Fruit fly (Drosophila melanogaster): ENCODE measurements around the gene fne.

The fne gene

dm6 chrX:12917177-12917576 is at the start of gene fne:
Gene fne (plus strand): TSS chrX:12917477.
- TF ChIP-seq Dll (optimal IDR thresholded peaks at IDR 0.05) (no peak), CG8478 (optimal IDR thresholded peaks at IDR 0.05) (no peak), psq (optimal IDR thresholded peaks at IDR 0.05) (no peak), usp (GFP tag; optimal IDR thresholded peaks at IDR 0.05) (no peak), pan (optimal IDR thresholded peaks at IDR 0.05) (no peak), EcR (GFP tag; optimal IDR thresholded peaks at IDR 0.05) (no peak)

DNA sequence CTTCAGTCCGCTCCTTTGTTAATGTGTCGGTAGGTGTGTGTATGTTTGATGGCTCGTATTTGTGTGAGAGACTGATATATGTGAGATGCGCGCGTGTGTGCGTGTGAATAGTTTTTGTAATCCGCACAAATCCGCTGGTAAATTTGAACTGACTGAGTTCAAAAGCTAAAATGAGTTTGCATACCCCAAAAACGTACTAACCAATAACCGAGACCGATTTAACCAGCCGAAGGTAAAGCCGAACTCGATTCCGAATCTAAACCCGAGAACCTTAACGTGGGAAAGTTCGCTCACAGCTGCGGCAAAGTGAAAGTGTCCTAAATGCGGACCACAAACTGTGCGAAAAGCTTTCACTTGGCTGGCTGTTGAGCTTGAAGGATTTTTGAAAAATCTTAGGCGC is 48.7 kb upstream of the fne start:
- TF ChIP-seq pan (optimal IDR thresholded peaks at IDR 0.05) (no peak), Dll (optimal IDR thresholded peaks at IDR 0.05) (no peak), EcR (GFP tag; optimal IDR thresholded peaks at IDR 0.05) (no peak), psq (optimal IDR thresholded peaks at IDR 0.05) (no peak), CG8478 (optimal IDR thresholded peaks at IDR 0.05) (no peak), usp (GFP tag; optimal IDR thresholded peaks at IDR 0.05) (no peak)

DNA sequence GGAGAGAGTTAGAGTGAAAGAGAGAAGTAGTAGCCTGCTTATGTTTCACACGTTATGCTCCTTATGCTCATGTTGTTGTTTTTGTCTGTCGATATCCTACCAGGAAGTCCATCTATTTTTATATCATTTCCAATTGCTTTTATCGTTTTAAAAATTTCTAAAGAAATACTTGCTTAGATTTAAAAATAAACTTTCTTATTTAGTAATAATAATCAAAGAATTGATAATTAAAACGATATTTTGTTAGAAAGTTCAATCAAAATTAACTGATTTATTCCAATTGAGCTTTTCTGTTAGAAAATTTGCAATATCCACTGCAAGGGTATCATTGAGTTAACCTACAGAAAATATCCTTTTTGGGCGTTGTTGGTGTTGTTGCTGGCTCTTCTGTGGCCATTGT is 47.4 kb upstream of the fne start:
- TF ChIP-seq EcR (GFP tag; optimal IDR thresholded peaks at IDR 0.05) = no peak
- TF ChIP-seq usp (GFP tag; optimal IDR thresholded peaks at IDR 0.05) = no peak
- TF ChIP-seq CG8478 (optimal IDR thresholded peaks at IDR 0.05) = no peak
- TF ChIP-seq pan (optimal IDR thresholded peaks at IDR 0.05) = no peak
- no peak for TF ChIP-seq psq (optimal IDR thresholded peaks at IDR 0.05)
- TF ChIP-seq Dll (optimal IDR thresholded peaks at IDR 0.05) = no peak

dm6 chrX:12886543-12886942 is 30.7 kb upstream of the fne start:
- TF ChIP-seq CG8478 (optimal IDR thresholded peaks at IDR 0.05) (no peak), usp (GFP tag; optimal IDR thresholded peaks at IDR 0.05) (no peak), EcR (GFP tag; optimal IDR thresholded peaks at IDR 0.05) (no peak), Dll (optimal IDR thresholded peaks at IDR 0.05) (no peak), psq (optimal IDR thresholded peaks at IDR 0.05) (no peak), pan (optimal IDR thresholded peaks at IDR 0.05) (no peak)

- TF ChIP-seq psq (optimal IDR thresholded peaks at IDR 0.05) (no peak), usp (GFP tag; optimal IDR thresholded peaks at IDR 0.05) (no peak), pan (optimal IDR thresholded peaks at IDR 0.05) (no peak), Dll (optimal IDR thresholded peaks at IDR 0.05) (no peak), CG8478 (optimal IDR thresholded peaks at IDR 0.05) (no peak), EcR (GFP tag; optimal IDR thresholded peaks at IDR 0.05) (no peak)
These were observed 29.7 kb upstream of the fne start for dm6 chrX:12887549-12887948.

- no peak for TF ChIP-seq Dll (optimal IDR thresholded peaks at IDR 0.05)
- no peak for TF ChIP-seq psq (optimal IDR thresholded peaks at IDR 0.05)
- TF ChIP-seq CG8478 (optimal IDR thresholded peaks at IDR 0.05) = no peak
- no peak for TF ChIP-seq pan (optimal IDR thresholded peaks at IDR 0.05)
- TF ChIP-seq EcR (GFP tag; optimal IDR thresholded peaks at IDR 0.05) = no peak
- TF ChIP-seq usp (GFP tag; optimal IDR thresholded peaks at IDR 0.05) = no peak
These were observed 28.2 kb upstream of the fne start for dm6 chrX:12889075-12889474.

- TF ChIP-seq psq (optimal IDR thresholded peaks at IDR 0.05) = no peak
- no peak for TF ChIP-seq usp (GFP tag; optimal IDR thresholded peaks at IDR 0.05)
- TF ChIP-seq EcR (GFP tag; optimal IDR thresholded peaks at IDR 0.05) = no peak
- TF ChIP-seq pan (optimal IDR thresholded peaks at IDR 0.05) = no peak
- TF ChIP-seq CG8478 (optimal IDR thresholded peaks at IDR 0.05) = no peak
- TF ChIP-seq Dll (optimal IDR thresholded peaks at IDR 0.05) = no peak
These were observed 27.0 kb upstream of the fne start for dm6 chrX:12890166-12890825.

DNA sequence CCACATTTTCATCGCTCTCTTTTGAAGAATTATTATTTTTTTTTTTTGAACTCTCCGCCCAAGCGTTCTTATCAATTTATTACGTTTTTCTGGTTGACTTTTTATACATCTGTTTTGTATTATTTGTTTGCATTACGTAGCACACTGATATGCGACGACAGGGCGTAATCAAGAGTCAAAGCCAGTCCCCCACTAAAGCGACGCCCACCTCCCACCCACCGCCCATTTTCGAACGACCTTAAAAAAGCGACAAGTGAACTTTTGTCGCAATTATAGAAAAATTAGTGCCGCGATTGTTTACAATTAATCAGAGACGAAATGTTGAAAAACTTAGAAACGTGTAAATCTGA is 26.5 kb upstream of the fne start:
- TF ChIP-seq CG8478 (optimal IDR thresholded peaks at IDR 0.05) (no peak), usp (GFP tag; optimal IDR thresholded peaks at IDR 0.05) (no peak), EcR (GFP tag; optimal IDR thresholded peaks at IDR 0.05) (no peak), pan (optimal IDR thresholded peaks at IDR 0.05) (no peak), psq (optimal IDR thresholded peaks at IDR 0.05) (no peak), Dll (optimal IDR thresholded peaks at IDR 0.05) (no peak)

DNA sequence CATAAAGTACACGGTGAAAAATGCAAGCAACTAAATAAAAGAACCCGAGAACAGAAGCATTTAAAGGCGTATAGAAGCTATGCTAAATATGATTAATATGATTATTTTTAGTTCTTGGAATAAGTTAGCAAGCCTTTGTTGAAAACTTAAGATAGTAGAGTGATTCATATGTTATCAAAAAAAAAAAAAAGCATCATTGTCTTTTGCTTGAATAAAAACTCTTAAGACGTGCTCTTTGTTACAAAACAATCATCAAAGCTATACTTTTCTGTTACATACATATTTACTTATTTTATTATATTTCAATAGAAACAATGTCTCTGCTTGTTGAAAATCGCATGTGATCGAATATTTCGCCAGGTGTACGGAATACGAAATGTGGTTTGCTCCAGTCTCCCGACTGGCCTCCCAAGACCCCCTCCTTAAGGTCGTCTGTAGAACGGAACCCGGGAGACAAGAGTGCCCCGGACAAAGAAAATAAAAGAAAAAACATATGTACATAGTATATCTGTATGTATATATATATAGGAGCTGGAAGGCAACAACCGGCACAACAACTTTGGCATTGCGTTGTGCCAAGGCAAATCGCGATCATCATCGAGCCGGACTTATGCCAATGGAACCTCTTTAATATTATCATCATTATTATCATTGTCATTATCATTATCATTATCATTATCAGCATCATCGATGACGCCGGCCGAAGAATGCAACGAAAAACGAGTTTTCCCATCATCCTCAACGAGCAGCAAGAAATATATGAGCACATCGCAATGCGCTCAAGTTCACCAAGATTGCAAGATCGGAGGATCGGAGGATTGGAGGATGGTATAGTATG is 25.7 kb upstream of the fne start:
- TF ChIP-seq pan (optimal IDR thresholded peaks at IDR 0.05) (no peak), EcR (GFP tag; optimal IDR thresholded peaks at IDR 0.05) (no peak), Dll (optimal IDR thresholded peaks at IDR 0.05) (no peak), usp (GFP tag; optimal IDR thresholded peaks at IDR 0.05) (no peak), psq (optimal IDR thresholded peaks at IDR 0.05) (no peak), CG8478 (optimal IDR thresholded peaks at IDR 0.05) (no peak)

DNA sequence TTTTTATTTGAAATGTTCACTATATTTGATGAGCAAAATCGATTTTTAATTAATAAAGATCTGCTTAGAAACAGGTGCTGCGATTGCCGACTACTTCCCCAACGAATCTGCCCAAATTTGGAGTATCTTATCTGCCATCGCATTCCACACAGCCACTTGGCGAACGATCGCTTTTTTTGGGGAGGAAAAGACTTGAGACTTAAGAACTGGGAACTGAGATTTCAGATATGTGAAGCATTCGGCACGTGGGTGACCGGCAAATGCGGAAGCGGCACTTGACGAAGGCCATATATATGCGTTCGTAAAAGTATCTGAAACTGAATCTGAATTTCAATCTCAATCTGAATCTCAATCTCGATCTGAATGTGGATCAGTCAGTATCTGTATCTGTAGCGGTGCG is 23.3 kb upstream of the fne start:
- TF ChIP-seq CG8478 (optimal IDR thresholded peaks at IDR 0.05) = no peak
- no peak for TF ChIP-seq pan (optimal IDR thresholded peaks at IDR 0.05)
- no peak for TF ChIP-seq EcR (GFP tag; optimal IDR thresholded peaks at IDR 0.05)
- no peak for TF ChIP-seq psq (optimal IDR thresholded peaks at IDR 0.05)

dm6 chrX:12895114-12895723 is 22.1 kb upstream of the fne start:
- no peak for TF ChIP-seq EcR (GFP tag; optimal IDR thresholded peaks at IDR 0.05)
- TF ChIP-seq CG8478 (optimal IDR thresholded peaks at IDR 0.05) = no peak
- no peak for TF ChIP-seq psq (optimal IDR thresholded peaks at IDR 0.05)
- no peak for TF ChIP-seq usp (GFP tag; optimal IDR thresholded peaks at IDR 0.05)
- no peak for TF ChIP-seq pan (optimal IDR thresholded peaks at IDR 0.05)
- no peak for TF ChIP-seq Dll (optimal IDR thresholded peaks at IDR 0.05)

DNA sequence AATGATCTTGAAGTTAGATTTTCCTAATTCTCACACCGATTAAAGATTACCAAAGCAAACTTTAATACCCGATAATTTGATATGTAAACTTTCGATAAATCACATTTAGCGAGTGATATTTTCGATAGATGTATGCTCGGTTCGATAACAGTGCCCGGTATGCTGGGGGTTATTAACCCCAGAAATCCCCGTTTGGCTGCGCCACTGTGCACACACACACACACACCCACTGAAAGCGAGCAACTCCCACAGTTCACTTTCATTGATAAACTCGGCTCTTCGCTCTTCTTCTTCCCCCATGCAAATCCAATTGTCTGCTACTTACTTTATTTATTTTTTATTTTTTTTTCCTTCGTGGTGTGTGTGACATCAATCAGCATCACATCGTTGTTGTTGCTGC is 20.9 kb upstream of the fne start:
- no peak for TF ChIP-seq EcR (GFP tag; optimal IDR thresholded peaks at IDR 0.05)
- TF ChIP-seq usp (GFP tag; optimal IDR thresholded peaks at IDR 0.05) = no peak
- no peak for TF ChIP-seq CG8478 (optimal IDR thresholded peaks at IDR 0.05)
- no peak for TF ChIP-seq psq (optimal IDR thresholded peaks at IDR 0.05)
- no peak for TF ChIP-seq pan (optimal IDR thresholded peaks at IDR 0.05)
- no peak for TF ChIP-seq Dll (optimal IDR thresholded peaks at IDR 0.05)

Measured in whole organism.